Fruit fly (Drosophila melanogaster): Measurements from ENCODE around the gene CG7768.
A peak's percentile ranks its signal among the peaks of the same experiment; 100 is the strongest.

CG7768 gene

dm6 chr3L:14174197-14174596 lies 43.8 kb upstream of the CG7768 start (continued):
- TF ChIP-seq cwo (GFP tag; optimal IDR thresholded peaks at IDR 0.05) (peak; percentile 3), ara (GFP tag; IDR thresholded peaks at IDR 0.05) (no peak), CG3995 (GFP tag; optimal IDR thresholded peaks at IDR 0.05) (no peak), kay (GFP tag; optimal IDR thresholded peaks at IDR 0.05) (peak; percentile 12), NC2α (GFP tag; optimal IDR thresholded peaks at IDR 0.05) (peak; percentile 32), HLH3B (GFP tag; IDR thresholded peaks at IDR 0.05) (peak; percentile 55; the same call in 1 of the 2 replicates), dysf (GFP tag; IDR thresholded peaks at IDR 0.05) (peak; percentile 28; the same call in 1 of the 3 replicates), Six4 (GFP tag; optimal IDR thresholded peaks at IDR 0.05) (peak; percentile 1), CG15011 (GFP tag; optimal IDR thresholded peaks at IDR 0.05) (peak; percentile 71), org-1 (GFP tag; optimal IDR thresholded peaks at IDR 0.05) (peak; percentile 15), fd102C (GFP tag; optimal IDR thresholded peaks at IDR 0.05) (peak; percentile 77), Dfd (GFP tag; optimal IDR thresholded peaks at IDR 0.05) (no peak), Hey (tag; optimal IDR thresholded peaks at IDR 0.05) (peak; percentile 26), twi (tag; optimal IDR thresholded peaks at IDR 0.05) (peak; percentile 44), CG3281 (GFP tag; optimal IDR thresholded peaks at IDR 0.05) (peak; percentile 78), esg (GFP tag; conservative IDR thresholded peaks at IDR 0.05) (no peak), Rfx (GFP tag; IDR thresholded peaks at IDR 0.05) (peak; percentile 8; the same call in 1 of the 2 replicates), CG1024 (GFP tag; IDR thresholded peaks at IDR 0.05) (peak; percentile 47; the same call in 1 of the 2 replicates), prd (optimal IDR thresholded peaks at IDR 0.05) (no peak), prd (GFP tag; IDR thresholded peaks at IDR 0.05) (no peak), CG11085 (GFP tag; IDR thresholded peaks at IDR 0.05) (no peak), zfh1 (GFP tag; IDR thresholded peaks at IDR 0.05) (no peak), danr (GFP tag; IDR thresholded peaks at IDR 0.05) (peak; percentile 27; the same call in 1 of the 2 replicates), bowl (GFP tag; IDR thresholded peaks at IDR 0.05) (0 out of 2 replicates have a peak, but pooled peaks have one; percentile 11), CG6175 (GFP tag; IDR thresholded peaks at IDR 0.05) (no peak), zfh2 (GFP tag; optimal IDR thresholded peaks at IDR 0.05) (no peak), CG17359 (tag; optimal IDR thresholded peaks at IDR 0.05) (peak; percentile 75), MTF-1 (GFP tag; optimal IDR thresholded peaks at IDR 0.05; ENCODE audit: borderline replicate concordance) (peak; percentile 88), jigr1 (GFP tag; IDR thresholded peaks at IDR 0.05) (no peak), bsh (GFP tag; optimal IDR thresholded peaks at IDR 0.05) (peak in 1 of 2 experiments; percentile 72), Sox102F (GFP tag; optimal IDR thresholded peaks at IDR 0.05) (peak; percentile 47), eyg (GFP tag; optimal IDR thresholded peaks at IDR 0.05) (no peak), Kr (GFP tag; optimal IDR thresholded peaks at IDR 0.05) (peak; percentile 85), br (optimal IDR thresholded peaks at IDR 0.05) (no peak), CG2678 (tag; optimal IDR thresholded peaks at IDR 0.05) (no peak), dmrt99B (tag; optimal IDR thresholded peaks at IDR 0.05) (peak; percentile 69), CG15073 (GFP tag; optimal IDR thresholded peaks at IDR 0.05) (no peak), H15 (GFP tag; IDR thresholded peaks at IDR 0.05) (no peak), gt (GFP tag; IDR thresholded peaks at IDR 0.05) (no peak), CG31388 (GFP tag; optimal IDR thresholded peaks at IDR 0.05) (no peak), CG17802 (tag; optimal IDR thresholded peaks at IDR 0.05) (no peak), CG7786 (GFP tag; optimal IDR thresholded peaks at IDR 0.05) (no peak), Abd-B (GFP tag; optimal IDR thresholded peaks at IDR 0.05) (no peak), CG13424 (tag; optimal IDR thresholded peaks at IDR 0.05) (peak; percentile 88), Spps (tag; optimal IDR thresholded peaks at IDR 0.05) (peak; percentile 51), Trl (optimal IDR thresholded peaks at IDR 0.05) (no peak), Trl (GFP tag; optimal IDR thresholded peaks at IDR 0.05) (no peak), p53 (GFP tag; optimal IDR thresholded peaks at IDR 0.05) (no peak), CG11247 (GFP tag; IDR thresholded peaks at IDR 0.05) (0 out of 2 replicates have a peak, but pooled peaks have one; percentile 25), CG11723 (GFP tag; optimal IDR thresholded peaks at IDR 0.05) (peak; percentile 47), CG11456 (GFP tag; IDR thresholded peaks at IDR 0.05) (no peak), dan (GFP tag; IDR thresholded peaks at IDR 0.05) (no peak), CG32772 (GFP tag; IDR thresholded peaks at IDR 0.05) (no peak)

Measured in whole organism, embryonic.